Fruit fly (Drosophila melanogaster) whole organism, wandering third instar larva: ENCODE data around the gene bnb.

ENCODE experiments used
- Abd-B ChIP-seq: fragments of >200 bp; optimal IDR thresholded peaks from 2 replicates; lab custom pipeline; 2017; ENCODE audit warnings: missing biosample characterization, missing genetic modification characterization
- CG32264 ChIP-seq: fragments of 200-800 bp; sonication (Bioruptor generic); optimal IDR thresholded peaks from 2 replicates; lab custom pipeline; 2016; ENCODE audit warnings: missing biosample characterization, missing genetic modification characterization
- CG9705 ChIP-seq: fragments of 200-800 bp; sonication (Bioruptor generic); optimal IDR thresholded peaks from 2 replicates; lab custom pipeline; 2018; ENCODE audit warnings: missing biosample characterization, mild to moderate bottlenecking, missing genetic modification characterization
- CrebA ChIP-seq: fragments of 200-800 bp; sonication (Bioruptor generic); optimal IDR thresholded peaks from 2 replicates; lab custom pipeline; 2016; ENCODE audit warnings: missing biosample characterization, mild to moderate bottlenecking, missing genetic modification characterization, borderline replicate concordance
- Dfd ChIP-seq: fragments of >200 bp; optimal IDR thresholded peaks from 2 replicates; lab custom pipeline; 2017; ENCODE audit warnings: missing biosample characterization, missing genetic modification characterization
- Dif ChIP-seq: fragments of 200-275, 200-300 bp; sonication (Bioruptor generic); optimal IDR thresholded peaks from 2 replicates; lab custom pipeline; 2018; ENCODE audit warnings: missing biosample characterization, missing genetic modification characterization; ENCODE audit not compliant: partially characterized antibody
- GATAd ChIP-seq: sonication (Bioruptor generic); optimal IDR thresholded peaks from 2 replicates; lab custom pipeline; 2016; ENCODE audit warnings: missing biosample characterization, missing genetic modification characterization
- HLH106 ChIP-seq: fragments of 200-800 bp; optimal IDR thresholded peaks from 3 replicates; lab custom pipeline; 2019; ENCODE audit warnings: missing biosample characterization, mild to moderate bottlenecking, missing genetic modification characterization, moderate library complexity
- Hnf4 ChIP-seq: fragments of 200-800 bp; sonication (Bioruptor generic); optimal IDR thresholded peaks from 2 replicates; lab custom pipeline; 2016; ENCODE audit warnings: missing biosample characterization, mild to moderate bottlenecking, missing genetic modification characterization
- Hr78 ChIP-seq: fragments of >200 bp; optimal IDR thresholded peaks from 2 replicates; lab custom pipeline; 2017; ENCODE audit warnings: missing biosample characterization, missing genetic modification characterization
- Hr83 ChIP-seq: fragments of 200-300 bp; sonication (Bioruptor generic); optimal IDR thresholded peaks from 2 replicates; lab custom pipeline; 2016; ENCODE audit warnings: missing biosample characterization, mild to moderate bottlenecking, missing genetic modification characterization, moderate library complexity; ENCODE audit not compliant: poor library complexity, severe bottlenecking
- Jra ChIP-seq: sonication (Bioruptor generic); optimal IDR thresholded peaks from 2 replicates; lab custom pipeline; 2016; ENCODE audit warnings: missing biosample characterization, missing genetic modification characterization
- Mio ChIP-seq: sonication (Bioruptor generic); optimal IDR thresholded peaks from 2 replicates; lab custom pipeline; 2016; ENCODE audit warnings: missing biosample characterization, missing genetic modification characterization
- Myc ChIP-seq: fragments of >200 bp; optimal IDR thresholded peaks from 2 replicates; lab custom pipeline; 2017
- N ChIP-seq: fragments of >200 bp; optimal IDR thresholded peaks from 2 replicates; lab custom pipeline; 2018; ENCODE audit warnings: missing biosample characterization, missing external identifiers, missing genetic modification characterization
- OdsH ChIP-seq: fragments of 200-800 bp; sonication (Bioruptor generic); optimal IDR thresholded peaks from 2 replicates; lab custom pipeline; 2016; ENCODE audit warnings: missing biosample characterization, mild to moderate bottlenecking, missing genetic modification characterization
- Rel ChIP-seq, 2 experiments: fragments of 200-800 bp; sonication (Bioruptor generic) in 1 of 2; optimal IDR thresholded peaks; 2 replicates in 1 of 2; 3 replicates in 1 of 2; lab custom pipeline; 2016 to 2019; ENCODE audit warnings: mild to moderate bottlenecking in 2 of 2, missing biosample characterization in 2 of 2, missing genetic modification characterization in 2 of 2, moderate library complexity in 1 of 2
- Sp1 ChIP-seq: fragments of 200-800 bp; sonication (Bioruptor generic); optimal IDR thresholded peaks from 3 replicates; lab custom pipeline; 2019; ENCODE audit warnings: missing biosample characterization, mild to moderate bottlenecking, missing genetic modification characterization, moderate library complexity
- Vsx2 ChIP-seq: fragments of 200-300, 225-300 bp; sonication (Bioruptor generic); optimal IDR thresholded peaks from 2 replicates; lab custom pipeline; 2018; ENCODE audit warnings: missing biosample characterization, missing genetic modification characterization; ENCODE audit not compliant: partially characterized antibody
- br ChIP-seq: fragments of 200-800 bp; sonication (Bioruptor generic); optimal IDR thresholded peaks from 2 replicates; lab custom pipeline; 2016; ENCODE audit warnings: missing biosample characterization, missing genetic modification characterization
- brk ChIP-seq: fragments of 200-800 bp; sonication (Bioruptor generic); optimal IDR thresholded peaks from 2 replicates; lab custom pipeline; 2016; ENCODE audit warnings: missing biosample characterization, mild to moderate bottlenecking, missing genetic modification characterization
- dl ChIP-seq, 2 experiments: fragments of 175-275, 200-275 bp in 1 of 2; fragments of 200-275 bp in 1 of 2; sonication (Bioruptor generic); optimal IDR thresholded peaks; lab custom pipeline; 2018; ENCODE audit warnings: mild to moderate bottlenecking in 2 of 2, missing biosample characterization in 2 of 2, missing genetic modification characterization in 2 of 2, moderate library complexity in 2 of 2; ENCODE audit not compliant: partially characterized antibody in 2 of 2, insufficient read depth in 1 of 2
- dmrt93B ChIP-seq: fragments of 200-800 bp; sonication (Bioruptor generic); optimal IDR thresholded peaks from 2 replicates; lab custom pipeline; 2018; ENCODE audit warnings: missing biosample characterization, mild to moderate bottlenecking, missing genetic modification characterization
- dsf ChIP-seq: sonication (Bioruptor generic); optimal IDR thresholded peaks from 2 replicates; lab custom pipeline; 2016; ENCODE audit warnings: missing biosample characterization, missing genetic modification characterization, borderline replicate concordance
- ey ChIP-seq: fragments of 200-800 bp; sonication (Bioruptor generic); optimal IDR thresholded peaks from 2 replicates; lab custom pipeline; 2016; ENCODE audit warnings: missing biosample characterization, missing genetic modification characterization
- foxo ChIP-seq, 2 experiments: fragments of 200-800 bp; sonication (Bioruptor generic); optimal IDR thresholded peaks; 2 replicates in 1 of 2; 3 replicates in 1 of 2; lab custom pipeline; 2016 to 2017; ENCODE audit warnings: missing biosample characterization in 2 of 2, missing genetic modification characterization in 2 of 2
- fru ChIP-seq: fragments of 200-800 bp; sonication (Bioruptor generic); optimal IDR thresholded peaks from 3 replicates; lab custom pipeline; 2016; ENCODE audit warnings: missing biosample characterization, mild to moderate bottlenecking, missing genetic modification characterization
- h ChIP-seq: fragments of 200-800 bp; sonication (Bioruptor generic); optimal IDR thresholded peaks from 3 replicates; lab custom pipeline; 2016; ENCODE audit warnings: missing biosample characterization, mild to moderate bottlenecking, missing genetic modification characterization
- jim ChIP-seq: fragments of 175-275, 200-325 bp; sonication (Bioruptor generic); optimal IDR thresholded peaks from 2 replicates; lab custom pipeline; 2016; ENCODE audit warnings: missing biosample characterization, mild to moderate bottlenecking, missing genetic modification characterization
- lola ChIP-seq: fragments of >200 bp; optimal IDR thresholded peaks from 2 replicates; lab custom pipeline; 2017; ENCODE audit warnings: missing biosample characterization, missing genetic modification characterization
- pan ChIP-seq: fragments of >200 bp; optimal IDR thresholded peaks from 2 replicates; lab custom pipeline; 2017
- psq ChIP-seq: fragments of 200-800 bp; sonication (Bioruptor generic); optimal IDR thresholded peaks from 3 replicates; lab custom pipeline; 2017; ENCODE audit warnings: missing biosample characterization, mild to moderate bottlenecking, missing genetic modification characterization, moderate library complexity
- rgr ChIP-seq: fragments of 200-800 bp; sonication (Bioruptor generic); optimal IDR thresholded peaks from 3 replicates; lab custom pipeline; 2016; ENCODE audit warnings: missing biosample characterization, mild to moderate bottlenecking, missing genetic modification characterization
- sage ChIP-seq: fragments of 200-800 bp; sonication (Bioruptor generic); optimal IDR thresholded peaks from 2 replicates; lab custom pipeline; 2016; ENCODE audit warnings: missing biosample characterization, mild to moderate bottlenecking, missing genetic modification characterization
- sv ChIP-seq: fragments of 200-800 bp; sonication (Bioruptor generic); optimal IDR thresholded peaks from 3 replicates; lab custom pipeline; 2016; ENCODE audit warnings: missing biosample characterization, missing genetic modification characterization
- tai ChIP-seq: sonication (Bioruptor generic); optimal IDR thresholded peaks from 2 replicates; lab custom pipeline; 2016; ENCODE audit warnings: missing biosample characterization, missing genetic modification characterization
- usp ChIP-seq: fragments of >200 bp; optimal IDR thresholded peaks from 2 replicates; lab custom pipeline; 2017; ENCODE audit warnings: missing biosample characterization, missing genetic modification characterization
- woc ChIP-seq: sonication (Bioruptor generic); optimal IDR thresholded peaks from 2 replicates; lab custom pipeline; 2016; ENCODE audit warnings: missing biosample characterization, mild to moderate bottlenecking, missing genetic modification characterization

The bnb gene

dm6 chrX:18797567-18797966 is at the start of gene bnb:
Gene bnb (minus strand): TSS chrX:18797687.
- no peak for TF ChIP-seq dsf (GFP tag; lab: Kevin White, UChicago)
- no peak for TF ChIP-seq rgr (GFP tag; lab: Kevin White, UChicago)
- TF ChIP-seq jim: no peak
- TF ChIP-seq CrebA (GFP tag; lab: Kevin White, UChicago): no peak
- TF ChIP-seq tai (GFP tag; lab: Kevin White, UChicago): no peak
- no peak for TF ChIP-seq Rel (GFP tag; optimal IDR thresholded peaks at IDR 0.05; lab: Kevin White, UChicago)
- no peak for TF ChIP-seq Rel (tag; optimal IDR thresholded peaks at IDR 0.05; lab: Kevin White, UChicago)
- no peak for TF ChIP-seq GATAd (GFP tag; lab: Kevin White, UChicago)
- no peak for TF ChIP-seq br (GFP tag; lab: Kevin White, UChicago)
- TF ChIP-seq N: no peak
- TF ChIP-seq psq (GFP tag; lab: Kevin White, UChicago): no peak
- no peak for TF ChIP-seq Abd-B (GFP tag; lab: Kevin White, UChicago)
- TF ChIP-seq, all 38 proteins: peak for 0

DNA sequence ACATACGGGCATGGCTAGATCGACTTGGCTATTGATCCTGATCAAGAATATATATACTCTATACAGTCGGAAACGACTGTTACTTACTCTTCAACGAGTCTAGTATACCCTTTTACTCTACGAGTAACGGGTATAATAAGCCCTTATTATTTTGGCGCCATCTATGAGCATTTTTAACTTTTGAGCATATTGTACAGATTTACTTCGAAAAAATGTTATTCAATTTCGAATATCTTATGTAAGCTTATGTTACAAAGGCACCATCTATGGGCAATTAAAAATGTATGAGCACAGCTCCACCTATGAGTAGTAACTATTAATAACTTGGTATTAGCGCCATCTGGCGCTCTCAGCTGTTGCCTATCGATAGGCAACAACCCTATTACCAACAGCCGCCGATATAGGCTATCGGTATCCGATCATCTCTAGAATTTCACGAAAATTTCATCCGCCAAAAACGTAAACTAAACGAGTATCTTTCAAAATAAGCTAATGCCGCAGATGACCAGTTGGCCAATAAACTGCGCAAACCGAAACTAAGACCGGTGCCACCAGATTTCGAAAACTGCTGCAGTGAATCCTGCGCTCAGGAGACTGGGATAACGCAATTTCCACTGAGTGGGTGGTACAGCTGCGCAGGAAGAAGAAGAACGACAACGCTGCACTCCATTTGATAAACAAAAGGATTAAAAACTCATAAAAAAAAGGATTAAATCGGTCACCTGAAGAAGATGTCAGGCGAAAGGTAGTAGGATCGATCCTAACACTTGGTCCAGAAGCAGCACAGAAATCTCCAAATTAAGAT is 45.9 kb upstream of the bnb start, which contains the start of gene htk:
Gene htk, plus strand, starts transcription at position 435 of the 805 bp plus-strand sequence.
- TF ChIP-seq CrebA (GFP tag; lab: Kevin White, UChicago) (no peak), Vsx2 (GFP tag; lab: Kevin White, UChicago) (no peak), tai (GFP tag; lab: Kevin White, UChicago) (no peak), Hr83 (GFP tag; lab: Kevin White, UChicago) (peak; percentile 72), ey (GFP tag; lab: Kevin White, UChicago) (peak; percentile 67), sv (GFP tag; lab: Kevin White, UChicago) (peak; percentile 10), usp (GFP tag; lab: Kevin White, UChicago) (no peak), Hnf4 (GFP tag; lab: Kevin White, UChicago) (peak; percentile 75), Rel (GFP tag; optimal IDR thresholded peaks at IDR 0.05; lab: Kevin White, UChicago) (no peak), Rel (tag; optimal IDR thresholded peaks at IDR 0.05; lab: Kevin White, UChicago) (peak; percentile 43), OdsH (GFP tag; lab: Kevin White, UChicago) (peak; percentile 63), h (GFP tag; lab: Kevin White, UChicago) (peak; percentile 79), Hr78 (GFP tag; lab: Kevin White, UChicago) (no peak), jim (no peak), dmrt93B (peak; percentile 35), Dfd (GFP tag; lab: Kevin White, UChicago) (no peak), sage (GFP tag; lab: Kevin White, UChicago) (no peak), Sp1 (GFP tag; lab: Kevin White, UChicago) (peak; percentile 20), Abd-B (GFP tag; lab: Kevin White, UChicago) (no peak), dsf (GFP tag; lab: Kevin White, UChicago) (no peak), br (GFP tag; lab: Kevin White, UChicago) (peak; percentile 62), Myc (lab: Kevin White, UChicago) (peak; percentile 94), rgr (GFP tag; lab: Kevin White, UChicago) (peak; percentile 74), GATAd (GFP tag; lab: Kevin White, UChicago) (no peak), lola (GFP tag; lab: Kevin White, UChicago) (no peak), psq (GFP tag; lab: Kevin White, UChicago) (peak; percentile 65), CG32264 (GFP tag; lab: Kevin White, UChicago) (no peak), pan (lab: Kevin White, UChicago) (no peak), Mio (GFP tag; lab: Kevin White, UChicago) (no peak), CG9705 (GFP tag; lab: Kevin White, UChicago) (peak; percentile 37), brk (no peak), fru (GFP tag; lab: Kevin White, UChicago) (peak; percentile 69), N (no peak), HLH106 (peak; percentile 52), foxo (GFP tag; optimal IDR thresholded peaks at IDR 0.05; lab: Kevin White, UChicago) (peak in 1 of 2 experiments; percentile 86), woc (no peak), Dif (GFP tag; lab: Kevin White, UChicago) (no peak), Jra (peak; percentile 11), dl (GFP tag; optimal IDR thresholded peaks at IDR 0.05; lab: Kevin White, UChicago; ENCODE audit: insufficient read depth in 1 of 2, partially characterized antibody in 2 of 2) (no peak)
